Fruit fly (Drosophila melanogaster) whole organism, embryonic: ENCODE data around the gene Adgf-D.

ENCODE experiments used
- Awh ChIP-seq: fragments of 200-800 bp; sonication (Bioruptor generic); IDR thresholded peaks from 2 replicates; pipeline ENCODE4, ENCODE4 v1.3.6; 2022; ENCODE audit warnings: missing biosample characterization, missing genetic modification characterization
- B-H1 ChIP-seq: fragments of 200-800 bp; sonication (Bioruptor generic); IDR thresholded peaks from 3 replicates; pipeline ENCODE4 v1.3.6; 2022; ENCODE audit warnings: missing biosample characterization, missing genetic modification characterization
- CG34422 ChIP-seq: fragments of 200-800 bp; sonication (Bioruptor generic); IDR thresholded peaks from 3 replicates; pipeline ENCODE4 v1.3.6; 2022; ENCODE audit warnings: missing biosample characterization, missing genetic modification characterization
- Dad ChIP-seq: fragments of 200-800 bp; sonication (Bioruptor generic); optimal IDR thresholded peaks from 3 replicates; lab custom pipeline; 2016; ENCODE audit warnings: missing biosample characterization, missing genetic modification characterization
- Fer3 ChIP-seq: fragments of 200-800 bp; sonication (Bioruptor generic); optimal IDR thresholded peaks from 2 replicates; lab custom pipeline; 2018; ENCODE audit warnings: missing biosample characterization, mild to moderate bottlenecking, missing genetic modification characterization, moderate library complexity
- H15 ChIP-seq: fragments of 200-800 bp; sonication (Bioruptor generic); IDR thresholded peaks from 3 replicates; pipeline ENCODE4 v1.3.6; 2022; ENCODE audit warnings: missing biosample characterization, missing genetic modification characterization
- Myb ChIP-seq: fragments of 200-800 bp; sonication (Bioruptor generic); optimal IDR thresholded peaks from 2 replicates; lab custom pipeline; 2016; ENCODE audit warnings: missing biosample characterization, missing genetic modification characterization
- Ptx1 ChIP-seq: fragments of 200-800 bp; sonication (Bioruptor generic); IDR thresholded peaks from 2 replicates; pipeline ENCODE4 v1.3.6; 2022; ENCODE audit warnings: missing biosample characterization, missing genetic modification characterization
- Six4 ChIP-seq: fragments of 200-800 bp; sonication (Bioruptor generic); optimal IDR thresholded peaks from 2 replicates; lab custom pipeline; 2016; ENCODE audit warnings: missing biosample characterization, missing genetic modification characterization
- TFAM ChIP-seq: fragments of 200-800 bp; sonication (Bioruptor generic); optimal IDR thresholded peaks from 2 replicates; lab custom pipeline; 2017; ENCODE audit warnings: missing biosample characterization, missing genetic modification characterization, inconsistent platforms
- Tbp ChIP-seq: fragments of >200 bp; optimal IDR thresholded peaks from 2 replicates; lab custom pipeline; 2018; ENCODE audit warnings: missing biosample characterization, missing genetic modification characterization
- dysf ChIP-seq: fragments of 200-800 bp; sonication (Bioruptor generic); IDR thresholded peaks from 3 replicates; pipeline ENCODE4 v1.3.6; 2022; ENCODE audit warnings: missing biosample characterization, missing genetic modification characterization
- grn ChIP-seq: fragments of 200-800 bp; sonication (Bioruptor generic); optimal IDR thresholded peaks from 3 replicates; lab custom pipeline; 2017; ENCODE audit warnings: missing biosample characterization, missing genetic modification characterization
- sisA ChIP-seq: fragments of 200-800 bp; sonication (Bioruptor generic); IDR thresholded peaks from 2 replicates; pipeline ENCODE4 v1.3.6; 2022; ENCODE audit warnings: missing biosample characterization, missing genetic modification characterization

DNA sequence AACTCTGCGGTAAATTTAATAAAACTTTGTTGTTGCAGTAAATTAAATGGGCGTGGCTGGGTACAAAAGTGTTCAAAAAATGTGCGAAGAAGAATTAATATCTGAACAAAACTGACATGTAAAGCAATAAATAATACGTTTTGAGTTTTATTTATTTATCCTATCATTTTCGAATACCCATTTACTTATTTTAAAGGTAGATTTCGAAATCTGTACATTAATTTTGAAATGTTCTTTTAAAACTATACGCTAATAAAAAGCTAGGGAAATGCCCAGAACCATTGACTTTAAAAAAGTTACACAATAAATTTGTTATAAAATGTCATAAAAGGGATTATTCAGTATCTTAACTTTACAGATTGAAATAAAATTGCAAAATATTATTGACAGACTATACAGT, 6.5 kb upstream of the Adgf-D start, which contains the start of the genes primo-1 and primo-2:
- TF ChIP-seq dysf (GFP tag; lab: Robert Waterston, UW) (no peak), Awh (GFP tag; lab: Robert Waterston, UW) (no peak), grn (GFP tag; lab: Kevin White, UChicago) (no peak), Tbp (GFP tag; lab: Kevin White, UChicago) (no peak), CG34422 (GFP tag; lab: Robert Waterston, UW) (no peak), Dad (GFP tag; lab: Kevin White, UChicago) (no peak), Myb (GFP tag; lab: Kevin White, UChicago) (no peak), Six4 (GFP tag; lab: Kevin White, UChicago) (no peak), Ptx1 (GFP tag; lab: Robert Waterston, UW) (no peak), Fer3 (tag; lab: Kevin White, UChicago) (no peak), B-H1 (GFP tag; lab: Robert Waterston, UW) (no peak), sisA (GFP tag; lab: Robert Waterston, UW) (no peak), H15 (no peak), TFAM (GFP tag; lab: Kevin White, UChicago) (no peak)
